Fruit fly (Drosophila melanogaster): ENCODE measurements around the gene lmgA.

The lmgA gene

dm6 chr2L:8514748-8515147 lies 13.7 kb downstream of the lmgA start, which contains the start of the genes CG13097 and PIG-U (continued):
- TF ChIP-seq CG8290 (GFP tag; optimal IDR thresholded peaks at IDR 0.05) (peak; percentile 89), CG8290 (tag; optimal IDR thresholded peaks at IDR 0.05) (no peak), nom (GFP tag; optimal IDR thresholded peaks at IDR 0.05) (no peak), Adf1 (GFP tag; IDR thresholded peaks at IDR 0.05) (peak; percentile 49), Nf-YC (tag; optimal IDR thresholded peaks at IDR 0.05) (peak; percentile 73), CG2129 (GFP tag; IDR thresholded peaks at IDR 0.05; ENCODE audit: partially characterized antibody) (peak; percentile 97), CG14050 (GFP tag; IDR thresholded peaks at IDR 0.05) (peak; percentile 72; the same call in 2 of the 3 replicates), CG34376 (GFP tag; optimal IDR thresholded peaks at IDR 0.05) (peak; percentile 83), CG12942 (GFP tag; optimal IDR thresholded peaks at IDR 0.05) (peak; percentile 85), wor (GFP tag; IDR thresholded peaks at IDR 0.05) (peak; percentile 51), CG4854 (GFP tag; optimal IDR thresholded peaks at IDR 0.05) (peak; percentile 81), CG10959 (GFP tag; IDR thresholded peaks at IDR 0.05) (peak; percentile 58; the same call in 1 of the 2 replicates), gem (tag; optimal IDR thresholded peaks at IDR 0.05) (peak; percentile 88), B-H2 (GFP tag; optimal IDR thresholded peaks at IDR 0.05) (peak; percentile 85), CG9932 (GFP tag; IDR thresholded peaks at IDR 0.05) (peak; percentile 92), CG18011 (GFP tag; optimal IDR thresholded peaks at IDR 0.05) (peak; percentile 72), CG11398 (GFP tag; optimal IDR thresholded peaks at IDR 0.05) (no peak), ewg (GFP tag; optimal IDR thresholded peaks at IDR 0.05) (peak; percentile 34), onecut (GFP tag; IDR thresholded peaks at IDR 0.05) (peak; percentile 51), CG10321 (GFP tag; IDR thresholded peaks at IDR 0.05) (peak; percentile 40; the same call in 1 of the 2 replicates), HLHmδ (GFP tag; optimal IDR thresholded peaks at IDR 0.05) (no peak), CG42726 (GFP tag; IDR thresholded peaks at IDR 0.05; ENCODE audit: partially characterized antibody) (peak; percentile 71; the same call in 1 of the 2 replicates), CG1792 (GFP tag; optimal IDR thresholded peaks at IDR 0.05) (peak; percentile 55), ERR (GFP tag; optimal IDR thresholded peaks at IDR 0.05) (peak; percentile 61), repo (GFP tag; optimal IDR thresholded peaks at IDR 0.05) (peak; percentile 25), fru (optimal IDR thresholded peaks at IDR 0.05) (no peak), gt (GFP tag; IDR thresholded peaks at IDR 0.05) (no peak), ftz-f1 (GFP tag; optimal IDR thresholded peaks at IDR 0.05) (no peak), NFAT (GFP tag; IDR thresholded peaks at IDR 0.05) (peak; percentile 66), CG6654 (GFP tag; optimal IDR thresholded peaks at IDR 0.05) (peak; percentile 31), schlank (tag; optimal IDR thresholded peaks at IDR 0.05) (peak; percentile 50), cg (GFP tag; optimal IDR thresholded peaks at IDR 0.05) (no peak), CG18476 (GFP tag; optimal IDR thresholded peaks at IDR 0.05) (peak; percentile 86), CG10366 (GFP tag; IDR thresholded peaks at IDR 0.05) (peak; percentile 70), run (tag; optimal IDR thresholded peaks at IDR 0.05) (peak; percentile 24), seq (GFP tag; IDR thresholded peaks at IDR 0.05) (no peak), wek (GFP tag; optimal IDR thresholded peaks at IDR 0.05) (no peak), gce (GFP tag; IDR thresholded peaks at IDR 0.05) (no peak), lov (optimal IDR thresholded peaks at IDR 0.05) (no peak), lov (GFP tag; IDR thresholded peaks at IDR 0.05) (no peak), Mes4 (GFP tag; optimal IDR thresholded peaks at IDR 0.05) (peak; percentile 12), Camta (GFP tag; optimal IDR thresholded peaks at IDR 0.05) (peak; percentile 76), CG15601 (tag; optimal IDR thresholded peaks at IDR 0.05) (peak; percentile 71), crol (GFP tag; IDR thresholded peaks at IDR 0.05) (no peak), Eip74EF (GFP tag; optimal IDR thresholded peaks at IDR 0.05) (no peak), HmgD (GFP tag; optimal IDR thresholded peaks at IDR 0.05) (no peak), ci (GFP tag; IDR thresholded peaks at IDR 0.05) (peak; percentile 77), GATAe (GFP tag; conservative IDR thresholded peaks at IDR 0.05) (no peak), E2f2 (GFP tag; IDR thresholded peaks at IDR 0.05) (peak; percentile 77), bcd (GFP tag; optimal IDR thresholded peaks at IDR 0.05) (no peak), Poxn (GFP tag; IDR thresholded peaks at IDR 0.05) (peak; percentile 42; the same call in 1 of the 2 replicates), Scr (GFP tag; IDR thresholded peaks at IDR 0.05; ENCODE audit: partially characterized antibody) (peak; percentile 96)
